Fruit fly (Drosophila melanogaster) whole organism, embryonic: Measurements from ENCODE around the gene CG11668.

Source experiments
- ATbp ChIP-seq: fragments of 200-800 bp; sonication (Bioruptor generic); optimal IDR thresholded peaks from 2 replicates; lab custom pipeline; 2017; ENCODE audit warnings: missing biosample characterization, mild to moderate bottlenecking, missing genetic modification characterization, missing genetic modification reagents
- CG17912 ChIP-seq: fragments of 200-800 bp; sonication (Bioruptor generic); optimal IDR thresholded peaks from 2 replicates; lab custom pipeline; 2018; ENCODE audit warnings: missing biosample characterization, mild to moderate bottlenecking, missing genetic modification characterization
- CG6854 ChIP-seq: fragments of 200-800 bp; sonication (Bioruptor generic); optimal IDR thresholded peaks from 3 replicates; lab custom pipeline; 2017; ENCODE audit warnings: missing biosample characterization, mild to moderate bottlenecking, missing genetic modification characterization
- CG9215 ChIP-seq: fragments of 200-800 bp; sonication (Bioruptor generic); IDR thresholded peaks from 2 replicates; pipeline ENCODE4 v1.3.6; 2022; ENCODE audit warnings: missing biosample characterization, missing genetic modification characterization
- Drgx ChIP-seq: fragments of 200-800 bp; sonication (Bioruptor generic); IDR thresholded peaks from 2 replicates; pipeline ENCODE4 v1.3.6; 2022; ENCODE audit warnings: missing biosample characterization, missing genetic modification characterization
- Kr ChIP-seq: fragments of 200-800 bp; sonication (Bioruptor generic); optimal IDR thresholded peaks from 2 replicates; lab custom pipeline; 2017; ENCODE audit warnings: missing biosample characterization, mild to moderate bottlenecking, missing genetic modification characterization
- aop ChIP-seq: fragments of 200-800 bp; sonication (Bioruptor generic); IDR thresholded peaks from 2 replicates; pipeline ENCODE4 v1.3.6; 2022; ENCODE audit warnings: missing biosample characterization, missing genetic modification characterization
- ci ChIP-seq: fragments of 200-800 bp; sonication (Bioruptor generic); IDR thresholded peaks from 3 replicates; pipeline ENCODE4 v1.3.6; 2022; ENCODE audit warnings: missing biosample characterization, missing genetic modification characterization
- dpn ChIP-seq, 2 experiments: fragments of 200-800 bp; sonication (Bioruptor generic); optimal IDR thresholded peaks; 3 replicates each; lab custom pipeline; 2016; ENCODE audit warnings: missing biosample characterization in 2 of 2, missing genetic modification characterization in 2 of 2
- emc ChIP-seq: fragments of 200-800 bp; sonication (Bioruptor generic); optimal IDR thresholded peaks from 2 replicates; lab custom pipeline; 2016; ENCODE audit warnings: missing biosample characterization, missing genetic modification characterization
- nau ChIP-seq: fragments of 200-800 bp; sonication (Bioruptor generic); optimal IDR thresholded peaks from 3 replicates; lab custom pipeline; 2017; ENCODE audit warnings: missing biosample characterization, mild to moderate bottlenecking, missing genetic modification characterization, missing genetic modification reagents
- so ChIP-seq: fragments of 200-800 bp; sonication (Bioruptor generic); IDR thresholded peaks from 3 replicates; pipeline ENCODE4 v1.3.6; 2022; ENCODE audit warnings: missing biosample characterization, missing genetic modification characterization
- unpg ChIP-seq: fragments of 200-800 bp; sonication (Bioruptor generic); optimal IDR thresholded peaks from 3 replicates; lab custom pipeline; 2018; ENCODE audit warnings: missing biosample characterization, mild to moderate bottlenecking, missing genetic modification characterization, moderate library complexity

DNA sequence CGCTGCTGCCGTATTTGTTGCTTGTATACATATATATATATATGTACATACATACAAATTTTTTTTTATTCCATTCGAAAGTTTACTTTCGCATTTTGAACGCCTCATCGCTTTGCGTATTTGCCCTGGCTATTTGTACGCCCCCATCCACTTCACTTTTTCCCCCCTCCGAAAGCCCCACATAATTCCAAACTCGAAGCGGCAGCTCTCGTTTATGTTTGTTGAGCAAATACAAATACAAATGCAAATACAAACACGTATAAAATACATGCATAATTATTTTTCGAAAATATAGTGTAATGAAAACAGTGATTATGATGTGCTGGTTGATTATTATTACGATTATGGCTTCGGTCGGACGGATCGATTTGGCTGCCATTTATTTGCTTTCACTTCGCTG, 29.8 kb downstream of the CG11668 start:
- TF ChIP-seq so (GFP tag; lab: Robert Waterston, UW) (0 out of 3 replicates have a peak, but pooled peaks have one; percentile 67), unpg (peak; percentile 93), CG9215 (GFP tag; lab: Robert Waterston, UW) (no peak), CG17912 (GFP tag; lab: Kevin White, UChicago) (peak; percentile 89), emc (GFP tag; lab: Kevin White, UChicago) (no peak), aop (GFP tag; lab: Robert Waterston, UW) (no peak), ci (GFP tag; lab: Robert Waterston, UW) (peak; percentile 92), ATbp (peak; percentile 99), CG6854 (GFP tag; lab: Kevin White, UChicago) (peak; percentile 79), nau (GFP tag; lab: Kevin White, UChicago) (peak; percentile 97), Kr (peak; percentile 97), dpn (GFP tag; optimal IDR thresholded peaks at IDR 0.05; lab: Kevin White, UChicago) (peak; percentile 62 to 65), Drgx (GFP tag; lab: Robert Waterston, UW) (no peak)
